Worm (Caenorhabditis elegans) whole organism, mixed stage, embryonic: ENCODE measurements around the gene ZC455.1.

Source experiments
- elt-3 ChIP-seq: fragments of 150-350 bp; optimal IDR thresholded peaks from 2 replicates; lab custom pipeline; 2014; ENCODE audit warnings: missing biosample characterization, missing genetic modification characterization
- ztf-11 ChIP-seq: fragments of 150-350 bp; optimal IDR thresholded peaks from 2 replicates; lab custom pipeline; 2014; ENCODE audit warnings: missing biosample characterization, missing genetic modification characterization

- TF ChIP-seq elt-3 (no peak), ztf-11 (no peak)
Observed at ce11 chrV:12744979-12745378, 28.3 kb upstream of the ZC455.1 start, which contains the start of gene C15C8.7.
